Fruit fly (Drosophila melanogaster) whole organism, embryonic: ENCODE data around the gene CG7601.

ENCODE experiments used
- B-H2 ChIP-seq: fragments of 200-800 bp; sonication (Bioruptor generic); optimal IDR thresholded peaks from 2 replicates; lab custom pipeline; 2018; ENCODE audit warnings: missing biosample characterization, mild to moderate bottlenecking, missing genetic modification characterization
- CG10543 ChIP-seq: fragments of 200-800 bp; sonication (Bioruptor generic); optimal IDR thresholded peaks from 3 replicates; lab custom pipeline; 2017; ENCODE audit warnings: missing biosample characterization, mild to moderate bottlenecking, missing genetic modification characterization, moderate library complexity
- CG12236 ChIP-seq: fragments of 200-800 bp; sonication (Bioruptor generic); optimal IDR thresholded peaks from 2 replicates; lab custom pipeline; 2016; ENCODE audit warnings: missing biosample characterization, missing genetic modification characterization
- CG13287 ChIP-seq: fragments of 200-800 bp; sonication (Bioruptor generic); IDR thresholded peaks from 2 replicates; pipeline ENCODE4 v1.3.6; 2022; ENCODE audit warnings: missing biosample characterization, missing genetic modification characterization; ENCODE audit not compliant: partially characterized antibody
- CG14710 ChIP-seq: fragments of 200-800 bp; sonication (Bioruptor generic); optimal IDR thresholded peaks from 3 replicates; lab custom pipeline; 2019; ENCODE audit warnings: missing biosample characterization, mild to moderate bottlenecking, missing genetic modification characterization, moderate library complexity
- CG1603 ChIP-seq: fragments of 200-800 bp; sonication (Bioruptor generic); optimal IDR thresholded peaks from 2 replicates; lab custom pipeline; 2019; ENCODE audit warnings: missing biosample characterization, mild to moderate bottlenecking, missing genetic modification characterization, moderate library complexity
- CG16813 ChIP-seq: fragments of 200-800 bp; sonication (Bioruptor generic); IDR thresholded peaks from 3 replicates; pipeline ENCODE4 v1.3.6; 2022; ENCODE audit warnings: missing biosample characterization, missing genetic modification characterization; ENCODE audit not compliant: partially characterized antibody
- CG34224 ChIP-seq: fragments of 200-800 bp; sonication (Bioruptor generic); IDR thresholded peaks from 3 replicates; pipeline ENCODE4 v1.3.6; 2022; ENCODE audit warnings: missing biosample characterization, missing genetic modification characterization; ENCODE audit not compliant: partially characterized antibody
- CG34376 ChIP-seq: fragments of 200-800 bp; sonication (Bioruptor generic); optimal IDR thresholded peaks from 2 replicates; lab custom pipeline; 2018; ENCODE audit warnings: missing biosample characterization, mild to moderate bottlenecking, missing genetic modification characterization
- CG34422 ChIP-seq: fragments of 200-800 bp; sonication (Bioruptor generic); IDR thresholded peaks from 3 replicates; pipeline ENCODE4 v1.3.6; 2022; ENCODE audit warnings: missing biosample characterization, missing genetic modification characterization
- CG3847 ChIP-seq: fragments of 200-800 bp; sonication (Bioruptor generic); IDR thresholded peaks from 2 replicates; pipeline ENCODE4 v1.3.6; 2022; ENCODE audit warnings: missing biosample characterization, missing genetic modification characterization
- CG4617 ChIP-seq: fragments of 200-800 bp; sonication (Bioruptor generic); optimal IDR thresholded peaks from 3 replicates; lab custom pipeline; 2016; ENCODE audit warnings: missing biosample characterization, missing genetic modification characterization, borderline replicate concordance
- CG6272 ChIP-seq: fragments of 200-800 bp; sonication (Bioruptor generic); IDR thresholded peaks from 2 replicates; pipeline ENCODE4 v1.3.6; 2022; ENCODE audit warnings: missing biosample characterization, missing genetic modification characterization
- CG7963 ChIP-seq: fragments of 200-800 bp; sonication (Bioruptor generic); IDR thresholded peaks from 3 replicates; pipeline ENCODE4 v1.3.6; 2022; ENCODE audit warnings: missing biosample characterization, missing genetic modification characterization; ENCODE audit not compliant: partially characterized antibody
- CG9932 ChIP-seq: fragments of 200-800 bp; sonication (Bioruptor generic); IDR thresholded peaks from 2 replicates; pipeline ENCODE4 v1.3.6; 2022; ENCODE audit warnings: missing biosample characterization, missing genetic modification characterization
- Doc3 ChIP-seq: fragments of 200-800 bp; sonication (Bioruptor generic); IDR thresholded peaks from 3 replicates; pipeline ENCODE4 v1.3.6; 2022; ENCODE audit warnings: missing biosample characterization, missing genetic modification characterization; ENCODE audit not compliant: partially characterized antibody
- Dp ChIP-seq: fragments of 200-800 bp; sonication (Bioruptor generic); optimal IDR thresholded peaks from 2 replicates; lab custom pipeline; 2018; ENCODE audit warnings: missing biosample characterization, mild to moderate bottlenecking, missing genetic modification characterization, moderate library complexity
- Dref ChIP-seq: fragments of 200-800 bp; sonication (Bioruptor generic); IDR thresholded peaks from 2 replicates; pipeline ENCODE4 v1.3.6; 2022; ENCODE audit warnings: missing biosample characterization, missing genetic modification characterization
- E2f1 ChIP-seq: fragments of 200-800 bp; sonication (Bioruptor generic); IDR thresholded peaks from 2 replicates; pipeline ENCODE4 v1.3.6; 2022; ENCODE audit warnings: missing biosample characterization, missing genetic modification characterization
- E2f2 ChIP-seq: fragments of 200-800 bp; sonication (Bioruptor generic); IDR thresholded peaks from 2 replicates; pipeline ENCODE4 v1.3.6; 2022; ENCODE audit warnings: missing biosample characterization, missing genetic modification characterization
- GATAe ChIP-seq: fragments of 200-800 bp; sonication (Bioruptor generic); conservative IDR thresholded peaks from 2 replicates; pipeline ENCODE4 v1.3.6; 2022; ENCODE audit warnings: missing biosample characterization, missing genetic modification characterization
- HLH4C ChIP-seq: fragments of 200-800 bp; sonication (Bioruptor generic); IDR thresholded peaks from 3 replicates; pipeline ENCODE4 v1.3.6; 2022; ENCODE audit warnings: missing biosample characterization, missing genetic modification characterization; ENCODE audit not compliant: partially characterized antibody
- Hey ChIP-seq: fragments of 200-800 bp; sonication (Bioruptor generic); optimal IDR thresholded peaks from 3 replicates; lab custom pipeline; 2018; ENCODE audit warnings: missing biosample characterization, mild to moderate bottlenecking, missing genetic modification characterization
- Lhr ChIP-seq: fragments of 200-800 bp; sonication (Bioruptor generic); optimal IDR thresholded peaks from 3 replicates; lab custom pipeline; 2017; ENCODE audit warnings: mild to moderate bottlenecking, missing biosample characterization, missing genetic modification reagents, missing genetic modification characterization
- MBD-R2 ChIP-seq: fragments of 200-800 bp; sonication (Bioruptor generic); IDR thresholded peaks from 2 replicates; pipeline ENCODE4 v1.3.6; 2022; ENCODE audit warnings: missing biosample characterization, missing genetic modification characterization
- Med ChIP-seq: fragments of 200-800 bp; sonication (Bioruptor generic); peaks from one replicate; lab custom pipeline; 2016; ENCODE audit warnings: missing biosample characterization, missing genetic modification characterization, mild to moderate bottlenecking, inconsistent platforms, moderate library complexity
- Scr ChIP-seq: fragments of 200-800 bp; sonication (Bioruptor generic); IDR thresholded peaks from 2 replicates; pipeline ENCODE4 v1.3.6; 2022; ENCODE audit warnings: missing biosample characterization, missing genetic modification characterization; ENCODE audit not compliant: partially characterized antibody
- YL-1 ChIP-seq: fragments of 200-800 bp; sonication (Bioruptor generic); optimal IDR thresholded peaks from 3 replicates; lab custom pipeline; 2017; ENCODE audit warnings: missing biosample characterization, mild to moderate bottlenecking, missing genetic modification characterization
- abd-A ChIP-seq: fragments of 200-800 bp; sonication (Bioruptor generic); optimal IDR thresholded peaks from 3 replicates; lab custom pipeline; 2019; ENCODE audit warnings: missing biosample characterization, mild to moderate bottlenecking, missing genetic modification characterization, moderate library complexity
- bbx ChIP-seq: fragments of 200-800 bp; sonication (Bioruptor generic); IDR thresholded peaks from 2 replicates; pipeline ENCODE4 v1.3.6; 2022; ENCODE audit warnings: missing biosample characterization, missing genetic modification characterization; ENCODE audit not compliant: partially characterized antibody
- caup ChIP-seq: fragments of 200-800 bp; sonication (Bioruptor generic); optimal IDR thresholded peaks from 3 replicates; lab custom pipeline; 2017; ENCODE audit warnings: missing biosample characterization, mild to moderate bottlenecking, missing genetic modification characterization, moderate library complexity; ENCODE audit not compliant: severe bottlenecking
- chinmo ChIP-seq: fragments of 200-800 bp; sonication (Bioruptor generic); IDR thresholded peaks from 4 replicates; pipeline ENCODE4 v1.3.6; 2022; ENCODE audit warnings: missing biosample characterization, missing genetic modification characterization; ENCODE audit not compliant: partially characterized antibody
- disco-r ChIP-seq: fragments of 200-800 bp; sonication (Bioruptor generic); optimal IDR thresholded peaks from 2 replicates; lab custom pipeline; 2016; ENCODE audit warnings: missing biosample characterization, missing genetic modification characterization
- dmrt11E ChIP-seq: fragments of 200-800 bp; sonication (Bioruptor generic); optimal IDR thresholded peaks from 3 replicates; lab custom pipeline; 2018; ENCODE audit warnings: missing biosample characterization, mild to moderate bottlenecking, missing genetic modification characterization, moderate library complexity
- emc ChIP-seq: fragments of 200-800 bp; sonication (Bioruptor generic); optimal IDR thresholded peaks from 2 replicates; lab custom pipeline; 2016; ENCODE audit warnings: missing biosample characterization, missing genetic modification characterization
- eyg ChIP-seq: fragments of 200-800 bp; sonication (Bioruptor generic); optimal IDR thresholded peaks from 3 replicates; lab custom pipeline; 2016; ENCODE audit warnings: missing biosample characterization, missing genetic modification characterization
- gfzf ChIP-seq: fragments of 200-800 bp; sonication (Bioruptor generic); optimal IDR thresholded peaks from 2 replicates; lab custom pipeline; 2016; ENCODE audit warnings: missing biosample characterization, mild to moderate bottlenecking, missing genetic modification characterization, moderate library complexity
- knrl ChIP-seq: fragments of 200-800 bp; sonication (Bioruptor generic); IDR thresholded peaks from 3 replicates; pipeline ENCODE4 v1.3.6; 2022; ENCODE audit warnings: missing biosample characterization, missing genetic modification characterization; ENCODE audit not compliant: partially characterized antibody
- lmd ChIP-seq: fragments of 200-800 bp; sonication (Bioruptor generic); IDR thresholded peaks from 2 replicates; pipeline ENCODE4 v1.3.6; 2022; ENCODE audit warnings: missing biosample characterization, missing genetic modification characterization
- nmo ChIP-seq: fragments of 200-800 bp; sonication (Bioruptor generic); optimal IDR thresholded peaks from 2 replicates; lab custom pipeline; 2018; ENCODE audit warnings: missing biosample characterization, mild to moderate bottlenecking, missing genetic modification characterization, moderate library complexity
- rib ChIP-seq: fragments of 200-800 bp; sonication (Bioruptor generic); IDR thresholded peaks from 2 replicates; pipeline ENCODE4 v1.3.6; 2022; ENCODE audit warnings: missing biosample characterization, missing genetic modification characterization
- row ChIP-seq: fragments of 200-800 bp; sonication (Bioruptor generic); IDR thresholded peaks from 3 replicates; pipeline ENCODE4 v1.3.6; 2022; ENCODE audit warnings: missing biosample characterization, missing genetic modification characterization
- sens ChIP-seq: fragments of 200-800 bp; sonication (Bioruptor generic); peaks from one replicate; lab custom pipeline; 2016; ENCODE audit warnings: missing biosample characterization, missing genetic modification characterization
- sens-2 ChIP-seq: fragments of 200-800 bp; sonication (Bioruptor generic); IDR thresholded peaks from 2 replicates; pipeline ENCODE4 v1.3.6; 2022; ENCODE audit warnings: missing biosample characterization, missing genetic modification characterization
- stwl ChIP-seq: fragments of 200-800 bp; sonication (Bioruptor generic); optimal IDR thresholded peaks from 3 replicates; lab custom pipeline; 2018; ENCODE audit warnings: missing biosample characterization, mild to moderate bottlenecking, missing genetic modification characterization, moderate library complexity
- tio ChIP-seq: fragments of 200-800 bp; sonication (Bioruptor generic); optimal IDR thresholded peaks from 2 replicates; lab custom pipeline; 2017; ENCODE audit warnings: missing biosample characterization, missing genetic modification characterization, inconsistent platforms
- tna ChIP-seq: fragments of 200-800 bp; sonication (Bioruptor generic); IDR thresholded peaks from 2 replicates; pipeline ENCODE4 v1.3.6; 2022; ENCODE audit warnings: missing biosample characterization, missing genetic modification characterization; ENCODE audit not compliant: partially characterized antibody
- trem ChIP-seq: fragments of 200-800 bp; optimal IDR thresholded peaks from 3 replicates; lab custom pipeline; 2019; ENCODE audit warnings: missing biosample characterization, mild to moderate bottlenecking, missing genetic modification characterization, moderate library complexity
- zfh2 ChIP-seq: fragments of 200-800 bp; sonication (Bioruptor generic); optimal IDR thresholded peaks from 2 replicates; lab custom pipeline; 2016; ENCODE audit warnings: missing biosample characterization, missing genetic modification characterization

The CG7601 gene

dm6 chr3R:29724745-29725144 is 11.8 kb downstream of the CG7601 start, which contains the start of the genes Naa40 and CG18731 (continued):
- TF ChIP-seq Doc3 (peak; percentile 63), lmd (GFP tag; lab: Robert Waterston, UW) (no peak), bbx (GFP tag; lab: Robert Waterston, UW) (peak; percentile 71), CG13287 (GFP tag; lab: Robert Waterston, UW) (peak; percentile 79), tna (GFP tag; lab: Robert Waterston, UW) (0 out of 2 replicates have a peak, but pooled peaks have one; percentile 38), GATAe (GFP tag; lab: Robert Waterston, UW) (no peak), Lhr (peak; percentile 44), abd-A (tag; lab: Kevin White, UChicago) (peak; percentile 28), knrl (peak; percentile 65), Med (peak; percentile 61), stwl (tag; lab: Kevin White, UChicago) (peak; percentile 38), Dp (peak; percentile 75), CG1603 (tag; lab: Kevin White, UChicago) (peak; percentile 44), row (GFP tag; lab: Robert Waterston, UW) (peak; percentile 39; the same call in 1 of the 3 replicates), CG34224 (GFP tag; lab: Robert Waterston, UW) (peak; percentile 59), CG14710 (tag; lab: Kevin White, UChicago) (peak; percentile 7), CG10543 (no peak), E2f2 (GFP tag; lab: Robert Waterston, UW) (peak; percentile 88), Dref (GFP tag; lab: Robert Waterston, UW) (peak; percentile 71), YL-1 (peak; percentile 6), CG4617 (peak; percentile 25), nmo (GFP tag; lab: Kevin White, UChicago) (no peak), CG16813 (GFP tag; lab: Robert Waterston, UW) (peak; percentile 63), CG9932 (GFP tag; lab: Robert Waterston, UW) (peak; percentile 55), CG7963 (0 out of 3 replicates have a peak, but pooled peaks have one; percentile 47), CG12236 (GFP tag; lab: Kevin White, UChicago) (no peak), MBD-R2 (peak; percentile 75), CG34422 (GFP tag; lab: Robert Waterston, UW) (peak; percentile 36; the same call in 1 of the 3 replicates), HLH4C (GFP tag; lab: Robert Waterston, UW) (peak; percentile 48), CG3847 (GFP tag; lab: Robert Waterston, UW) (peak; percentile 59), gfzf (GFP tag; lab: Kevin White, UChicago) (peak; percentile 77), sens (peak; percentile 60), E2f1 (GFP tag; lab: Robert Waterston, UW) (peak; percentile 73), Scr (GFP tag; lab: Robert Waterston, UW) (peak; percentile 71), trem (tag; lab: Kevin White, UChicago) (peak; percentile 23)

- TF ChIP-seq CG34376 (GFP tag; lab: Kevin White, UChicago) (peak; percentile 43), Dp (peak; percentile 88), tio (GFP tag; lab: Kevin White, UChicago) (no peak), chinmo (GFP tag; lab: Robert Waterston, UW) (peak; percentile 96), trem (tag; lab: Kevin White, UChicago) (peak; percentile 99), CG6272 (no peak), disco-r (GFP tag; lab: Kevin White, UChicago) (no peak), caup (no peak), emc (GFP tag; lab: Kevin White, UChicago) (no peak), zfh2 (no peak), eyg (no peak), lmd (GFP tag; lab: Robert Waterston, UW) (no peak), B-H2 (GFP tag; lab: Kevin White, UChicago) (peak; percentile 51), Hey (tag; lab: Kevin White, UChicago) (no peak), dmrt11E (tag; lab: Kevin White, UChicago) (no peak), rib (GFP tag; lab: Robert Waterston, UW) (peak; percentile 73), sens-2 (GFP tag; lab: Robert Waterston, UW) (0 out of 2 replicates have a peak, but pooled peaks have one; percentile 29)
Measured at dm6 chr3R:29723048-29723656, 13.4 kb downstream of the CG7601 start, which contains the start of gene Pcd. TSS of gene Pcd (plus strand) at chr3R:29723163.
